Worm (Caenorhabditis elegans) whole organism, mixed stage, embryonic: ENCODE measurements around the gene lpin-1.

Source experiments
- M03D4.4 ChIP-seq: sonication (generic microtip); optimal IDR thresholded peaks from 2 replicates; lab custom pipeline; 2017; ENCODE audit warnings: mild to moderate bottlenecking, missing genetic modification characterization, missing compliant biosample characterization
- bed-3 ChIP-seq: fragments of 200-800 bp; sonication (Bioruptor generic); optimal IDR thresholded peaks from 3 replicates; lab custom pipeline; 2018; ENCODE audit warnings: mild to moderate bottlenecking, missing genetic modification characterization, moderate library complexity, missing compliant biosample characterization
- ceh-39 ChIP-seq: fragments of 150-350 bp; optimal IDR thresholded peaks from 2 replicates; lab custom pipeline; 2014; ENCODE audit warnings: missing biosample characterization, missing genetic modification characterization
- ceh-43 ChIP-seq: fragments of 200-800 bp; sonication (Bioruptor generic); optimal IDR thresholded peaks from 2 replicates; lab custom pipeline; 2018; ENCODE audit warnings: mild to moderate bottlenecking, missing genetic modification characterization, moderate library complexity, missing compliant biosample characterization
- ceh-83 ChIP-seq: fragments of 200-800 bp; sonication (Bioruptor generic); optimal IDR thresholded peaks from 2 replicates; lab custom pipeline; 2018; ENCODE audit warnings: mild to moderate bottlenecking, missing genetic modification characterization, missing compliant biosample characterization
- ces-1 ChIP-seq: fragments of 150-350 bp; optimal IDR thresholded peaks from 2 replicates; lab custom pipeline; 2014; ENCODE audit warnings: missing biosample characterization, missing genetic modification reagents, missing genetic modification characterization
- cnd-1 ChIP-seq: fragments of 200-800 bp; sonication (Bioruptor generic); optimal IDR thresholded peaks from 2 replicates; lab custom pipeline; 2018; ENCODE audit warnings: mild to moderate bottlenecking, missing genetic modification characterization, missing compliant biosample characterization
- drap-1 ChIP-seq: fragments of 200-800 bp; sonication (Bioruptor generic); optimal IDR thresholded peaks from 3 replicates; lab custom pipeline; 2018; ENCODE audit warnings: mild to moderate bottlenecking, missing genetic modification characterization, missing compliant biosample characterization
- elt-1 ChIP-seq: sonication (generic microtip); optimal IDR thresholded peaks from 2 replicates; lab custom pipeline; 2017; ENCODE audit warnings: missing genetic modification characterization, mild to moderate bottlenecking, missing compliant biosample characterization, antibody characterized with exemption, moderate library complexity, borderline replicate concordance; ENCODE audit not compliant: insufficient read depth
- elt-3 ChIP-seq: fragments of 150-350 bp; optimal IDR thresholded peaks from 2 replicates; lab custom pipeline; 2014; ENCODE audit warnings: missing biosample characterization, missing genetic modification characterization
- flh-1 ChIP-seq: fragments of 200-800 bp; sonication (Bioruptor generic); optimal IDR thresholded peaks from 2 replicates; lab custom pipeline; 2018; ENCODE audit warnings: mild to moderate bottlenecking, missing genetic modification characterization, moderate library complexity, missing compliant biosample characterization
- ham-2 ChIP-seq: fragments of 200-800 bp; sonication (Bioruptor generic); optimal IDR thresholded peaks from 2 replicates; lab custom pipeline; 2018; ENCODE audit warnings: mild to moderate bottlenecking, missing genetic modification characterization, missing compliant biosample characterization
- lin-13 ChIP-seq: fragments of 150-350 bp; optimal IDR thresholded peaks from 2 replicates; lab custom pipeline; 2014; ENCODE audit warnings: missing biosample characterization, missing genetic modification characterization
- lin-32 ChIP-seq: fragments of 200-800 bp; sonication (Bioruptor generic); optimal IDR thresholded peaks from 2 replicates; lab custom pipeline; 2018; ENCODE audit warnings: mild to moderate bottlenecking, missing genetic modification characterization, missing compliant biosample characterization
- lsy-2 ChIP-seq: fragments of 150-350 bp; optimal IDR thresholded peaks from 2 replicates; lab custom pipeline; 2014; ENCODE audit warnings: missing biosample characterization, missing genetic modification characterization
- mab-5 ChIP-seq: fragments of 150-350 bp; optimal IDR thresholded peaks from 2 replicates; lab custom pipeline; 2014; ENCODE audit warnings: missing biosample characterization, missing genetic modification characterization
- mep-1 ChIP-seq: fragments of 150-350 bp; optimal IDR thresholded peaks from 2 replicates; lab custom pipeline; 2017; ENCODE audit warnings: missing biosample characterization, missing genetic modification reagents, missing genetic modification characterization, inconsistent platforms
- mls-2 ChIP-seq: sonication (generic microtip); optimal IDR thresholded peaks from 2 replicates; lab custom pipeline; 2016; ENCODE audit warnings: mild to moderate bottlenecking, missing genetic modification characterization, moderate library complexity, missing compliant biosample characterization
- nhr-2 ChIP-seq: fragments of 150-350 bp; optimal IDR thresholded peaks from 2 replicates; lab custom pipeline; 2014; ENCODE audit warnings: missing biosample characterization, missing genetic modification characterization
- nhr-237 ChIP-seq: fragments of 150-350 bp; optimal IDR thresholded peaks from 2 replicates; lab custom pipeline; 2014; ENCODE audit warnings: missing biosample characterization, missing genetic modification characterization
- nhr-76 ChIP-seq: sonication (generic microtip); optimal IDR thresholded peaks from 2 replicates; lab custom pipeline; 2017; ENCODE audit warnings: missing biosample characterization, missing genetic modification characterization
- pha-4 ChIP-seq: fragments of 150-350 bp; optimal IDR thresholded peaks from 2 replicates; lab custom pipeline; 2018; ENCODE audit warnings: missing biosample characterization, missing genetic modification reagents, missing genetic modification characterization
- sem-2 ChIP-seq: fragments of 200-800 bp; sonication (Bioruptor generic); optimal IDR thresholded peaks from 2 replicates; lab custom pipeline; 2018; ENCODE audit warnings: mild to moderate bottlenecking, missing genetic modification characterization, missing compliant biosample characterization
- sptf-1 ChIP-seq: sonication (generic microtip); optimal IDR thresholded peaks from 2 replicates; lab custom pipeline; 2017; ENCODE audit warnings: mild to moderate bottlenecking, missing genetic modification characterization, moderate library complexity, missing compliant biosample characterization
- tbx-8 ChIP-seq: fragments of 200-800 bp; sonication (Bioruptor generic); optimal IDR thresholded peaks from 2 replicates; lab custom pipeline; 2018; ENCODE audit warnings: mild to moderate bottlenecking, missing genetic modification characterization, moderate library complexity, missing compliant biosample characterization
- unc-120 ChIP-seq: sonication (generic microtip); optimal IDR thresholded peaks from 2 replicates; lab custom pipeline; 2017; ENCODE audit warnings: missing genetic modification characterization, missing compliant biosample characterization; ENCODE audit not compliant: poor library complexity, severe bottlenecking
- unc-39 ChIP-seq: fragments of 150-350 bp; optimal IDR thresholded peaks from 2 replicates; lab custom pipeline; 2014; ENCODE audit warnings: missing biosample characterization, missing genetic modification characterization
- unc-62 ChIP-seq: fragments of 150-350 bp; optimal IDR thresholded peaks from 2 replicates; lab custom pipeline; 2014; ENCODE audit warnings: missing biosample characterization, missing genetic modification reagents, missing genetic modification characterization
- zip-8 ChIP-seq: fragments of 150-350 bp; optimal IDR thresholded peaks from 2 replicates; lab custom pipeline; 2014; ENCODE audit warnings: missing biosample characterization, missing genetic modification characterization
- ztf-11 ChIP-seq: fragments of 150-350 bp; optimal IDR thresholded peaks from 2 replicates; lab custom pipeline; 2014; ENCODE audit warnings: missing biosample characterization, missing genetic modification characterization

The lpin-1 gene

DNA sequence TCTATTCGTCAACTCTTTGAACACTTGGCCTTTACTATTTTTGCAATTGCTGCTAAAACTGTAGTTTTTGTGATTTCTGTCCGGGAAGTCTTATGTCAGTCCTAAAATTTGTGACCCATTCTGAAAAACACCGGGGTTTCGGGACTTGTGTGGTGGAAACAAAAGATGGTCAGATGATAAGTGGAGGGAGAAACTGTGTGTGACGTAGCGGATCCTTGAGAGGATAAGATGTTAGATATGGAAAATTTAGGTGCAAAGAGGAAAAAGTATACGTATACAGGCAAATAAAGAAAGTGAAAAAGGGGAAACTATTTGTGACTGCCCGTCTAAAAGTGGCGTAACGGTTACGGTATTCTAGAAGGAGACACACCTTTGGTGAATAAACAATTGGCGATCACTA lies 17.5 kb downstream of the lpin-1 start:
- TF ChIP-seq elt-1 (peak; percentile 71), unc-120 (no peak)

DNA sequence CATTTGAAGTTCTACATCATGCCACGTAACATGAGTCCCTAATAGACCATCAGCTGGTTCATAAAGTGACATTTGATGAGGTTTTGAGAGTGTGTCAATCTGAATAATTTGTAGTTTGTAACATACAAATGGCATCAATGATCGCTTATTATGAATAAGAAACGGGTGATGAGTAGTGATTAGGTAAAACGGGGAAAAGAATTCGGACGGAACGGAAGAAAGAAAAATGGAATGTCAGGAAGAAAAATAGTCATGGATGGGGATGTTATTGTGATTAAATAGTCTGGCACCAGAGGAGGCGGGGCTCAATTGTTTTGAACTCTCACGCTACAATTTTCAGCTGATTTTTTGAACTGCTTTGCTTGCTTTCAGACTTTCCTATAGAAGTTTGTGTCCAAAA lies 19.8 kb downstream of the lpin-1 start, which contains the start of gene H37A05.2:
TSS of gene H37A05.2 (minus strand) at position 101 of the 400 bp plus-strand sequence.
- TF ChIP-seq nhr-76 (tag; lab: Kevin White, UChicago) (no peak), zip-8 (tag; lab: Kevin White, UChicago) (no peak), unc-62 (no peak), elt-1 (no peak), ham-2 (GFP tag; lab: Kevin White, UChicago) (no peak), cnd-1 (tag; lab: Kevin White, UChicago) (no peak), flh-1 (no peak), ceh-43 (no peak), nhr-237 (tag; lab: Kevin White, UChicago) (no peak), pha-4 (tag; lab: Kevin White, UChicago) (no peak)

DNA sequence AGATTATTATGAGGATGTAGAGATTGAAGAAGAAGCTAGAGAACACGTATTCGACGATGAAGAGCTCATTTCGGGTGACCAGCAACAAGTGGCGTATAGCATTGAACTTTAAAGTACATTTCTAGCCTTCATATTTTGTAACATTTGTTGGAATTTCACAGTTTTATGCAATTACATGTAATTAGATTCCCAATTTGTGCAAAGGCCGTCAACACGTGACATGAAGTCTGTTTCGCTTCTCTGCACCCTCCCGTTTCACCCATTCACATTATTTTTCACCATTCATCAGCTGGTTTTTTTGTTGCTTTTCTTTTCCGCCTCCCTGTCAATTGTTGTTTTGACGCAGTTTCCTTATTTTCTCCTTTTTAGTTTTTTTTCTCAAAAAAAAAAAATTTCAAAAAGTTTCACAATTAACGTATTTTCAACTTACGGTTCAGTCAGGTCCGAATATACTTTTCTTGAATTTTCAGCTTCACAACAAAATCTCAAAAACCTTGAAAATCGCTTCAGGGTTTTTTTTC lies 26.8 kb downstream of the lpin-1 start, which contains the start of gene sde-2:
TSS of gene sde-2 (plus strand) at position 471 of the 521 bp plus-strand sequence.
- peak; percentile 82 for TF ChIP-seq ces-1
- TF ChIP-seq lin-32 (GFP tag; lab: Kevin White, UChicago), result no peak

DNA sequence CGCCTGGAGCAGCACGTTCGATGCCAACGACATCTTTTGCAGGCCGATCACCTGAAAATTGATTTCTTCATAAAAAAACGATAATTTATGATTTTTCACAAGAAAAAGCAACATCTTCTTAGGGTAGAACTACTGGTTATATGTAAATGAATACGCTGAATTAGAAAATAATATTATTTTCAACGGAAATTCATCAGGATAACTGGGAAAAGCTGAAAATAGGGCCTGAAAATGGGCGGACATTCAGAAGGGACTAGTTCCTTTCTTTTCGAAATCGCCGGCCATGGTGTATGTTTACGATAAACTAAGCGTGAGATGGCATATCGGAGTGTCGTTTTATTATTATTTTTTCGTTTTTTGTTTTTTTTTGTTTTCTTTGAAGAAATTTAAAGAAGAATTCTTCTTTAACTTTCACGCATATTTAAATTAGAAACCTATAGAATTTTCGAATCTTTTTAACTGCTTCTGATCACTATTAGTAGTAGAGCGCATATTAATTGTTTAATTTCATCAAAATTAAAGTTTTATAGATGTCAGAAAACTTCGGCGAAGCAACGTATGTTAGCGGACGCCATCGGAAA lies 28.3 kb downstream of the lpin-1 start, which contains the start of the genes nduv-2 and F53F4.12:
TSS of gene nduv-2 (minus strand) at position 51 of the 581 bp plus-strand sequence.
TSS of gene F53F4.12 (plus strand) at position 531 of the 581 bp plus-strand sequence.
- TF ChIP-seq nhr-237 (tag; lab: Kevin White, UChicago), result no peak
- no peak for TF ChIP-seq sem-2 (GFP tag; lab: Kevin White, UChicago)
- no peak for TF ChIP-seq unc-62
- TF ChIP-seq drap-1 (GFP tag; lab: Kevin White, UChicago), result no peak
- no peak for TF ChIP-seq ceh-39 (tag; lab: Kevin White, UChicago)
- TF ChIP-seq elt-3, result no peak
- TF ChIP-seq zip-8 (tag; lab: Kevin White, UChicago), result no peak
- TF ChIP-seq cnd-1 (tag; lab: Kevin White, UChicago), result no peak
- TF ChIP-seq pha-4 (tag; lab: Kevin White, UChicago), result no peak
- no peak for TF ChIP-seq mls-2
- no peak for TF ChIP-seq ces-1
- no peak for TF ChIP-seq sptf-1 (tag; lab: Kevin White, UChicago)
- TF ChIP-seq bed-3, result no peak
- no peak for TF ChIP-seq mab-5 (tag; lab: Kevin White, UChicago)
- no peak for TF ChIP-seq ceh-83 (GFP tag; lab: Kevin White, UChicago)
- no peak for TF ChIP-seq nhr-76 (tag; lab: Kevin White, UChicago)
- no peak for TF ChIP-seq tbx-8 (GFP tag; lab: Kevin White, UChicago)
- TF ChIP-seq ztf-11, result no peak
- no peak for TF ChIP-seq ham-2 (GFP tag; lab: Kevin White, UChicago)
- TF ChIP-seq lin-13, result no peak
- TF ChIP-seq, all 35 proteins: peak for 0

DNA sequence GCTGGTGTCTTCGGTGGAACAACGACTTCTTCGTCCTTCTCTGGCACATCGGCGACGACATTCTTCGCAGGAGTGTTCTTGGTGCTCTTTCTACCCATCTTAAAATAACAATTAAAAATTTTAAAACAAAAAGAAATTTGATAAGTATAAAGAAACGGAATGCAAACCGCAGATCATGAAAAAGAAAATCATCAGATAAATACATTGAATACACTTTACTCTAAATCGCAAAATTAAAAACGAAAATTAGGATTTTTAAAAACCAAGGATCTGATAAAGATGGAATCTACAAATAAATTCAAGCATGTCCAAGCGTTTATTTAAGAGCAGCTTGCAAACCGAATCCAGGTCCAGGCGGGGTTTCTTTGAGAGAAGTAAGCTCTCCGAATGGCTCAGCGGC lies 29.5 kb downstream of the lpin-1 start, which contains the start of gene F53F4.11:
TSS of gene F53F4.11 (minus strand) at position 101 of the 400 bp plus-strand sequence.
- TF ChIP-seq mls-2 (no peak), sem-2 (GFP tag; lab: Kevin White, UChicago) (no peak), mab-5 (tag; lab: Kevin White, UChicago) (no peak), lsy-2 (no peak), nhr-237 (tag; lab: Kevin White, UChicago) (no peak), M03D4.4 (tag; lab: Kevin White, UChicago) (no peak), ceh-83 (GFP tag; lab: Kevin White, UChicago) (no peak), nhr-2 (tag; lab: Kevin White, UChicago) (no peak), unc-39 (tag; lab: Kevin White, UChicago) (no peak), pha-4 (tag; lab: Kevin White, UChicago) (no peak), elt-3 (no peak), lin-13 (no peak), mep-1 (no peak), elt-1 (no peak), lin-32 (GFP tag; lab: Kevin White, UChicago) (no peak)
- TF ChIP-seq, all 35 proteins: peak for 0
